Fruit fly (Drosophila melanogaster) whole organism, embryonic: ENCODE data around the gene CG33514.

Experiments
- BEAF-32 ChIP-seq: fragments of 200-800 bp; sonication (Bioruptor generic); optimal IDR thresholded peaks from 3 replicates; lab custom pipeline; 2017; ENCODE audit warnings: missing biosample characterization, missing genetic modification characterization, mild to moderate bottlenecking, moderate library complexity, missing genetic modification reagents
- Bgb ChIP-seq: fragments of 200-800 bp; sonication (Bioruptor generic); IDR thresholded peaks from 2 replicates; pipeline ENCODE4 v1.3.6; 2022; ENCODE audit warnings: missing biosample characterization, missing genetic modification characterization; ENCODE audit not compliant: partially characterized antibody
- CG12236 ChIP-seq: fragments of 200-800 bp; sonication (Bioruptor generic); optimal IDR thresholded peaks from 2 replicates; lab custom pipeline; 2016; ENCODE audit warnings: missing biosample characterization, missing genetic modification characterization
- CG13287 ChIP-seq: fragments of 200-800 bp; sonication (Bioruptor generic); IDR thresholded peaks from 2 replicates; pipeline ENCODE4 v1.3.6; 2022; ENCODE audit warnings: missing biosample characterization, missing genetic modification characterization; ENCODE audit not compliant: partially characterized antibody
- CG13296 ChIP-seq: fragments of 200-800 bp; sonication (Bioruptor generic); optimal IDR thresholded peaks from 3 replicates; lab custom pipeline; 2018; ENCODE audit warnings: missing biosample characterization, mild to moderate bottlenecking, missing genetic modification characterization
- CG1603 ChIP-seq: fragments of 200-800 bp; sonication (Bioruptor generic); optimal IDR thresholded peaks from 2 replicates; lab custom pipeline; 2019; ENCODE audit warnings: missing biosample characterization, mild to moderate bottlenecking, missing genetic modification characterization, moderate library complexity
- CG16813 ChIP-seq: fragments of 200-800 bp; sonication (Bioruptor generic); IDR thresholded peaks from 3 replicates; pipeline ENCODE4 v1.3.6; 2022; ENCODE audit warnings: missing biosample characterization, missing genetic modification characterization; ENCODE audit not compliant: partially characterized antibody
- CG16815 ChIP-seq: fragments of 200-800 bp; sonication (Bioruptor generic); optimal IDR thresholded peaks from 3 replicates; lab custom pipeline; 2017; ENCODE audit warnings: missing biosample characterization, mild to moderate bottlenecking, missing genetic modification characterization
- CG17385 ChIP-seq: fragments of 200-800 bp; sonication (Bioruptor generic); optimal IDR thresholded peaks from 3 replicates; lab custom pipeline; 2018; ENCODE audit warnings: missing biosample characterization, mild to moderate bottlenecking, missing genetic modification characterization
- CG2116 ChIP-seq: fragments of 200-800 bp; sonication (Bioruptor generic); optimal IDR thresholded peaks from 3 replicates; lab custom pipeline; 2018; ENCODE audit warnings: missing biosample characterization, mild to moderate bottlenecking, missing genetic modification characterization
- CG2120 ChIP-seq: fragments of 200-800 bp; sonication (Bioruptor generic); optimal IDR thresholded peaks from 3 replicates; lab custom pipeline; 2016; ENCODE audit warnings: missing biosample characterization, missing genetic modification characterization
- CG30020 ChIP-seq: fragments of 200-800 bp; optimal IDR thresholded peaks from 2 replicates; lab custom pipeline; 2019; ENCODE audit warnings: missing biosample characterization, mild to moderate bottlenecking, missing genetic modification characterization, moderate library complexity
- CG33213 ChIP-seq: fragments of 200-800 bp; sonication (Bioruptor generic); optimal IDR thresholded peaks from 3 replicates; lab custom pipeline; 2016; ENCODE audit warnings: missing biosample characterization, missing genetic modification characterization
- CG3995 ChIP-seq: fragments of 200-800 bp; sonication (Bioruptor generic); optimal IDR thresholded peaks from 3 replicates; lab custom pipeline; 2016; ENCODE audit warnings: missing biosample characterization, missing genetic modification characterization
- CG4282 ChIP-seq: fragments of 200-800 bp; sonication (Bioruptor generic); optimal IDR thresholded peaks from 2 replicates; lab custom pipeline; 2016; ENCODE audit warnings: missing biosample characterization, missing genetic modification characterization
- CG6654 ChIP-seq: fragments of 200-800 bp; sonication (Bioruptor generic); optimal IDR thresholded peaks from 2 replicates; lab custom pipeline; 2017; ENCODE audit warnings: missing biosample characterization, mild to moderate bottlenecking, missing genetic modification characterization
- CG6854 ChIP-seq: fragments of 200-800 bp; sonication (Bioruptor generic); optimal IDR thresholded peaks from 3 replicates; lab custom pipeline; 2017; ENCODE audit warnings: missing biosample characterization, mild to moderate bottlenecking, missing genetic modification characterization
- CG7963 ChIP-seq: fragments of 200-800 bp; sonication (Bioruptor generic); IDR thresholded peaks from 3 replicates; pipeline ENCODE4 v1.3.6; 2022; ENCODE audit warnings: missing biosample characterization, missing genetic modification characterization; ENCODE audit not compliant: partially characterized antibody
- CG9437 ChIP-seq: fragments of 200-800 bp; sonication (Bioruptor generic); optimal IDR thresholded peaks from 2 replicates; lab custom pipeline; 2018; ENCODE audit warnings: missing biosample characterization, mild to moderate bottlenecking, missing genetic modification characterization
- CG9932 ChIP-seq: fragments of 200-800 bp; sonication (Bioruptor generic); IDR thresholded peaks from 2 replicates; pipeline ENCODE4 v1.3.6; 2022; ENCODE audit warnings: missing biosample characterization, missing genetic modification characterization
- CHES-1-like ChIP-seq: fragments of 200-800 bp; sonication (Bioruptor generic); optimal IDR thresholded peaks from 2 replicates; lab custom pipeline; 2016; ENCODE audit warnings: missing biosample characterization, missing genetic modification characterization
- CoRest ChIP-seq: fragments of 200-800 bp; sonication (Bioruptor generic); optimal IDR thresholded peaks from 3 replicates; lab custom pipeline; 2018; ENCODE audit warnings: missing biosample characterization, mild to moderate bottlenecking, missing genetic modification characterization, moderate library complexity
- Dll ChIP-seq: fragments of 200-800 bp; sonication (Bioruptor generic); IDR thresholded peaks from 4 replicates; pipeline ENCODE4 v1.3.6; 2022; ENCODE audit warnings: missing biosample characterization, missing genetic modification characterization; ENCODE audit not compliant: partially characterized antibody
- HLH4C ChIP-seq: fragments of 200-800 bp; sonication (Bioruptor generic); IDR thresholded peaks from 3 replicates; pipeline ENCODE4 v1.3.6; 2022; ENCODE audit warnings: missing biosample characterization, missing genetic modification characterization; ENCODE audit not compliant: partially characterized antibody
- Med ChIP-seq: fragments of 200-800 bp; sonication (Bioruptor generic); peaks from one replicate; lab custom pipeline; 2016; ENCODE audit warnings: missing biosample characterization, missing genetic modification characterization, mild to moderate bottlenecking, inconsistent platforms, moderate library complexity
- Mrtf ChIP-seq: fragments of 200-800 bp; sonication (Bioruptor generic); IDR thresholded peaks from 3 replicates; pipeline ENCODE4 v1.3.6; 2022; ENCODE audit warnings: missing biosample characterization, missing genetic modification characterization
- Opbp ChIP-seq: fragments of 200-800 bp; sonication (Bioruptor generic); IDR thresholded peaks from 3 replicates; pipeline ENCODE4 v1.3.6; 2022; ENCODE audit warnings: missing biosample characterization, missing genetic modification characterization; ENCODE audit not compliant: partially characterized antibody
- PHDP ChIP-seq: fragments of 200-800 bp; sonication (Bioruptor generic); optimal IDR thresholded peaks from 3 replicates; lab custom pipeline; 2018; ENCODE audit warnings: missing biosample characterization, mild to moderate bottlenecking, missing genetic modification characterization, moderate library complexity
- Rfx ChIP-seq: fragments of 200-800 bp; sonication (Bioruptor generic); IDR thresholded peaks from 2 replicates; pipeline ENCODE4 v1.3.6; 2022; ENCODE audit warnings: missing biosample characterization, missing genetic modification characterization
- Sry-δ ChIP-seq: fragments of 200-800 bp; sonication (Bioruptor generic); optimal IDR thresholded peaks from 2 replicates; lab custom pipeline; 2016; ENCODE audit warnings: missing biosample characterization, missing genetic modification characterization
- Ssrp ChIP-seq: fragments of 200-800 bp; sonication (Bioruptor generic); optimal IDR thresholded peaks from 2 replicates; lab custom pipeline; 2018; ENCODE audit warnings: missing biosample characterization, mild to moderate bottlenecking, missing genetic modification characterization, moderate library complexity
- amos ChIP-seq: fragments of 200-800 bp; sonication (Bioruptor generic); IDR thresholded peaks from 2 replicates; pipeline ENCODE4 v1.3.6; 2022; ENCODE audit warnings: missing biosample characterization, missing genetic modification characterization; ENCODE audit not compliant: partially characterized antibody
- ato ChIP-seq: fragments of 200-800 bp; sonication (Bioruptor generic); IDR thresholded peaks from 2 replicates; pipeline ENCODE4 v1.3.6; 2022; ENCODE audit warnings: missing biosample characterization, missing genetic modification characterization; ENCODE audit not compliant: partially characterized antibody
- bbx ChIP-seq: fragments of 200-800 bp; sonication (Bioruptor generic); IDR thresholded peaks from 2 replicates; pipeline ENCODE4 v1.3.6; 2022; ENCODE audit warnings: missing biosample characterization, missing genetic modification characterization; ENCODE audit not compliant: partially characterized antibody
- dm ChIP-seq: fragments of 200-800 bp; sonication (Bioruptor generic); optimal IDR thresholded peaks from 3 replicates; lab custom pipeline; 2016; ENCODE audit warnings: missing biosample characterization, missing genetic modification characterization
- ewg ChIP-seq: fragments of 200-800 bp; sonication (Bioruptor generic); optimal IDR thresholded peaks from 3 replicates; lab custom pipeline; 2017; ENCODE audit warnings: mild to moderate bottlenecking, missing biosample characterization, missing genetic modification reagents, missing genetic modification characterization
- fd102C ChIP-seq: fragments of 200-800 bp; sonication (Bioruptor generic); optimal IDR thresholded peaks from 2 replicates; lab custom pipeline; 2018; ENCODE audit warnings: missing biosample characterization, mild to moderate bottlenecking, missing genetic modification characterization, moderate library complexity
- gcm2 ChIP-seq: fragments of 200-800 bp; sonication (Bioruptor generic); optimal IDR thresholded peaks from 2 replicates; lab custom pipeline; 2016; ENCODE audit warnings: missing biosample characterization, missing genetic modification characterization
- gfzf ChIP-seq: fragments of 200-800 bp; sonication (Bioruptor generic); optimal IDR thresholded peaks from 2 replicates; lab custom pipeline; 2016; ENCODE audit warnings: missing biosample characterization, mild to moderate bottlenecking, missing genetic modification characterization, moderate library complexity
- insv ChIP-seq, 2 experiments: fragments of 200-800 bp; sonication (Bioruptor generic); optimal IDR thresholded peaks; 3 replicates each; lab custom pipeline; 2016 to 2018; ENCODE audit warnings: missing biosample characterization in 2 of 2, missing genetic modification characterization in 2 of 2
- klu ChIP-seq: fragments of 200-800 bp; sonication (Bioruptor generic); IDR thresholded peaks from 2 replicates; pipeline ENCODE4 v1.3.6; 2022; ENCODE audit warnings: missing biosample characterization, missing genetic modification characterization
- knrl ChIP-seq: fragments of 200-800 bp; sonication (Bioruptor generic); IDR thresholded peaks from 3 replicates; pipeline ENCODE4 v1.3.6; 2022; ENCODE audit warnings: missing biosample characterization, missing genetic modification characterization; ENCODE audit not compliant: partially characterized antibody
- lov ChIP-seq, 2 experiments: fragments of 200-800 bp in 1 of 2; fragments of >200 bp in 1 of 2; sonication (Bioruptor generic) in 1 of 2; IDR thresholded peaks in 1 of 2; optimal IDR thresholded peaks in 1 of 2; 2 replicates in 1 of 2; 3 replicates in 1 of 2; pipeline versions ENCODE4 v1.3.6 to Lab custom; 2017 to 2022; ENCODE audit warnings: missing biosample characterization in 1 of 2, missing genetic modification characterization in 1 of 2
- row ChIP-seq: fragments of 200-800 bp; sonication (Bioruptor generic); IDR thresholded peaks from 3 replicates; pipeline ENCODE4 v1.3.6; 2022; ENCODE audit warnings: missing biosample characterization, missing genetic modification characterization
- sens ChIP-seq: fragments of 200-800 bp; sonication (Bioruptor generic); peaks from one replicate; lab custom pipeline; 2016; ENCODE audit warnings: missing biosample characterization, missing genetic modification characterization
- slbo ChIP-seq: fragments of 200-800 bp; sonication (Bioruptor generic); IDR thresholded peaks from 2 replicates; pipeline ENCODE4 v1.3.6; 2022; ENCODE audit warnings: missing biosample characterization, missing genetic modification characterization
- sob ChIP-seq: fragments of 200-800 bp; sonication (Bioruptor generic); IDR thresholded peaks from 2 replicates; pipeline ENCODE4 v1.3.6; 2022; ENCODE audit warnings: missing biosample characterization, missing genetic modification characterization
- tna ChIP-seq: fragments of 200-800 bp; sonication (Bioruptor generic); IDR thresholded peaks from 2 replicates; pipeline ENCODE4 v1.3.6; 2022; ENCODE audit warnings: missing biosample characterization, missing genetic modification characterization; ENCODE audit not compliant: partially characterized antibody
- unc-4 ChIP-seq: fragments of 200-800 bp; sonication (Bioruptor generic); IDR thresholded peaks from 2 replicates; pipeline ENCODE4 v1.3.6; 2022; ENCODE audit warnings: missing biosample characterization, missing genetic modification characterization; ENCODE audit not compliant: partially characterized antibody
- zen2 ChIP-seq: fragments of 200-800 bp; sonication (Bioruptor generic); IDR thresholded peaks from 3 replicates; pipeline ENCODE4 v1.3.6; 2022; ENCODE audit warnings: missing biosample characterization, missing genetic modification characterization; ENCODE audit not compliant: partially characterized antibody

CG33514 gene

dm6 chr3L:4367339-4367738 lies 2.1 kb downstream of the CG33514 start, which contains the start of gene CG11342 (continued):
- peak; percentile 86 for TF ChIP-seq Med (GFP tag; lab: Kevin White, UChicago)
- TF ChIP-seq CHES-1-like, result peak; percentile 11
- peak; percentile 80 for TF ChIP-seq BEAF-32
- TF ChIP-seq Opbp (GFP tag; lab: Robert Waterston, UW), result peak; percentile 87
- TF ChIP-seq CG13287 (GFP tag; lab: Robert Waterston, UW), result peak; percentile 94
- no peak for TF ChIP-seq CG4282 (GFP tag; lab: Kevin White, UChicago)
- peak; percentile 47 for TF ChIP-seq dm (GFP tag; lab: Kevin White, UChicago)
- no peak for TF ChIP-seq PHDP (tag; lab: Kevin White, UChicago)
- TF ChIP-seq CG1603 (tag; lab: Kevin White, UChicago), result peak; percentile 46
- peak; percentile 38 for TF ChIP-seq CG2120 (GFP tag; lab: Kevin White, UChicago)
- TF ChIP-seq Ssrp (tag; lab: Kevin White, UChicago), result no peak
- TF ChIP-seq CG9932 (GFP tag; lab: Robert Waterston, UW), result peak; percentile 50
- peak; percentile 42 for TF ChIP-seq sens (GFP tag; lab: Kevin White, UChicago)
- TF ChIP-seq lov (optimal IDR thresholded peaks at IDR 0.05; lab: Kevin White, UChicago), result no peak
- TF ChIP-seq lov (GFP tag; IDR thresholded peaks at IDR 0.05; lab: Robert Waterston, UW), result no peak
- no peak for TF ChIP-seq slbo (GFP tag; lab: Robert Waterston, UW)
- TF ChIP-seq CG13296, result no peak
- peak; percentile 80 for TF ChIP-seq knrl
- TF ChIP-seq Rfx, result peak; percentile 43; the same call in 1 of the 2 replicates
- TF ChIP-seq HLH4C (GFP tag; lab: Robert Waterston, UW), result peak; percentile 67
- no peak for TF ChIP-seq CG3995 (GFP tag; lab: Kevin White, UChicago)
- TF ChIP-seq Bgb (GFP tag; lab: Robert Waterston, UW), result peak; percentile 82
- TF ChIP-seq gfzf (GFP tag; lab: Kevin White, UChicago), result peak; percentile 19
- TF ChIP-seq bbx (GFP tag; lab: Robert Waterston, UW), result peak; percentile 84
- TF ChIP-seq Sry-δ (GFP tag; lab: Kevin White, UChicago), result peak; percentile 85
- TF ChIP-seq ato, result 0 out of 2 replicates have a peak, but pooled peaks have one; percentile 12
- peak; percentile 63; the same call in 1 of the 3 replicates for TF ChIP-seq CG7963
- TF ChIP-seq unc-4 (GFP tag; lab: Robert Waterston, UW), result peak; percentile 89
- no peak for TF ChIP-seq insv (GFP tag; optimal IDR thresholded peaks at IDR 0.05; lab: Kevin White, UChicago)
- TF ChIP-seq zen2, result peak; percentile 83
- peak; percentile 91 for TF ChIP-seq Dll (GFP tag; lab: Robert Waterston, UW)
- TF ChIP-seq sob (GFP tag; lab: Robert Waterston, UW), result 0 out of 2 replicates have a peak, but pooled peaks have one; percentile 10
- peak; percentile 44 for TF ChIP-seq CG2116
- TF ChIP-seq CG12236 (GFP tag; lab: Kevin White, UChicago), result no peak
- peak; percentile 78 for TF ChIP-seq CG16813 (GFP tag; lab: Robert Waterston, UW)
- TF ChIP-seq tna (GFP tag; lab: Robert Waterston, UW), result peak; percentile 31; the same call in 1 of the 2 replicates
- peak; percentile 30; the same call in 1 of the 3 replicates for TF ChIP-seq row (GFP tag; lab: Robert Waterston, UW)

- TF ChIP-seq fd102C (GFP tag; lab: Kevin White, UChicago) (no peak), CG6654 (GFP tag; lab: Kevin White, UChicago) (peak; percentile 96), CG9437 (GFP tag; lab: Kevin White, UChicago) (no peak), ewg (GFP tag; lab: Kevin White, UChicago) (no peak), klu (GFP tag; lab: Robert Waterston, UW) (no peak), CG6854 (GFP tag; lab: Kevin White, UChicago) (no peak), gcm2 (GFP tag; lab: Kevin White, UChicago) (no peak), CG16815 (no peak), CoRest (no peak), CG17385 (GFP tag; lab: Kevin White, UChicago) (no peak), CG30020 (tag; lab: Kevin White, UChicago) (no peak), CG33213 (GFP tag; lab: Kevin White, UChicago) (no peak), Mrtf (no peak), amos (0 out of 2 replicates have a peak, but pooled peaks have one; percentile 15)
Observed at dm6 chr3L:4371978-4372377, 6.7 kb downstream of the CG33514 start.
